Fruit fly (Drosophila melanogaster): ENCODE results near the gene MED30.

MED30 gene

DNA sequence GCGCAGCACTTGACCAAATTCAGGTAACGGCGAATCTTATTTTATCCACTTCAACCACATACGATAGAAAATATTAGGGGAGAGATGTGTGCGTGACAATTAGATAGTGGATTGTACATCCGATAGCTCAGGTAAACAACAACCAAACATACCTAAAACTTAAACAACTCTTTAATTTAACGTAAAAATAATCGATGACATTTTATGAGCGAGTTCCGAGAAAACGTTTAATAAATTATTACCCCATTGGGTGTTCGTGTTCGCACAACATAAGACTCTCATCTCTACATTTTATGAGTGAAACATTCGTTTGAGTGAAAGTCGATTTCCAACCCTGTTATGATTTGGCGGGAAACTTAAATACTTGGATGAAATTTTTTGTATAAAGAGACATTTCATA lies 26.4 kb upstream of the MED30 start, which contains the start of gene CG17129 (continued):
- peak; percentile 57 for TF ChIP-seq CG11723 (GFP tag; optimal IDR thresholded peaks at IDR 0.05)
- peak; percentile 78 for TF ChIP-seq slp2 (GFP tag; optimal IDR thresholded peaks at IDR 0.05)
- no peak for TF ChIP-seq Poxn (GFP tag; IDR thresholded peaks at IDR 0.05)
- peak; percentile 73 for TF ChIP-seq lab (GFP tag; optimal IDR thresholded peaks at IDR 0.05)
- peak in 1 of 3 experiments; percentile 76 for TF ChIP-seq lola (GFP tag; optimal IDR thresholded peaks at IDR 0.05)
- TF ChIP-seq CG3407 (GFP tag; optimal IDR thresholded peaks at IDR 0.05): peak; percentile 37
- TF ChIP-seq CG7987 (GFP tag; optimal IDR thresholded peaks at IDR 0.05): peak; percentile 13
- TF ChIP-seq BEAF-32 (GFP tag; optimal IDR thresholded peaks at IDR 0.05): peak; percentile 91
- TF ChIP-seq CG6765 (GFP tag; optimal IDR thresholded peaks at IDR 0.05): peak; percentile 10
- TF ChIP-seq CG17612 (GFP tag; IDR thresholded peaks at IDR 0.05): peak; percentile 40; the same call in 1 of the 2 replicates
- peak; percentile 86 for TF ChIP-seq Rfx (GFP tag; IDR thresholded peaks at IDR 0.05)
- peak; percentile 76 for TF ChIP-seq pnt (GFP tag; optimal IDR thresholded peaks at IDR 0.05)
- TF ChIP-seq CG8290 (GFP tag; optimal IDR thresholded peaks at IDR 0.05): peak; percentile 51
- no peak for TF ChIP-seq CG8290 (tag; optimal IDR thresholded peaks at IDR 0.05)
- peak; percentile 73 for TF ChIP-seq Ets97D (GFP tag; optimal IDR thresholded peaks at IDR 0.05)
- TF ChIP-seq ro (GFP tag; IDR thresholded peaks at IDR 0.05): no peak
- TF ChIP-seq tin (GFP tag; optimal IDR thresholded peaks at IDR 0.05): peak; percentile 83
- peak; percentile 74 for TF ChIP-seq chm (GFP tag; IDR thresholded peaks at IDR 0.05)
- peak; percentile 55 for TF ChIP-seq Oli (tag; optimal IDR thresholded peaks at IDR 0.05)
- TF ChIP-seq phol (tag; optimal IDR thresholded peaks at IDR 0.05): peak; percentile 83
- TF ChIP-seq gem (tag; optimal IDR thresholded peaks at IDR 0.05): peak; percentile 83
- no peak for TF ChIP-seq MTF-1 (GFP tag; optimal IDR thresholded peaks at IDR 0.05; ENCODE audit: borderline replicate concordance)
- peak; percentile 58; the same call in 1 of the 2 replicates for TF ChIP-seq CG14667 (GFP tag; IDR thresholded peaks at IDR 0.05)
- no peak for TF ChIP-seq sr (GFP tag; IDR thresholded peaks at IDR 0.05)
- peak; percentile 74 for TF ChIP-seq CG32532 (GFP tag; IDR thresholded peaks at IDR 0.05)
- TF ChIP-seq Blimp-1 (GFP tag; optimal IDR thresholded peaks at IDR 0.05): peak; percentile 86
- peak; percentile 63 for TF ChIP-seq NfI (GFP tag; optimal IDR thresholded peaks at IDR 0.05)
- TF ChIP-seq Gug (GFP tag; IDR thresholded peaks at IDR 0.05): peak; percentile 85
- peak; percentile 67 for TF ChIP-seq CG32772 (GFP tag; IDR thresholded peaks at IDR 0.05)
- TF ChIP-seq CG16863 (GFP tag; optimal IDR thresholded peaks at IDR 0.05): peak; percentile 78
- TF ChIP-seq H15 (GFP tag; IDR thresholded peaks at IDR 0.05): peak; percentile 75
- no peak for TF ChIP-seq run (tag; optimal IDR thresholded peaks at IDR 0.05)
- no peak for TF ChIP-seq lov (optimal IDR thresholded peaks at IDR 0.05)
- no peak for TF ChIP-seq lov (GFP tag; IDR thresholded peaks at IDR 0.05)
- TF ChIP-seq NC2α (GFP tag; optimal IDR thresholded peaks at IDR 0.05): peak; percentile 38
- TF ChIP-seq ind (GFP tag; optimal IDR thresholded peaks at IDR 0.05): peak; percentile 82
- peak; percentile 54; the same call in 1 of the 3 replicates for TF ChIP-seq so (GFP tag; IDR thresholded peaks at IDR 0.05)
- peak; percentile 12 for TF ChIP-seq CTCF (GFP tag; optimal IDR thresholded peaks at IDR 0.05)
- TF ChIP-seq bowl (GFP tag; IDR thresholded peaks at IDR 0.05): peak; percentile 28; the same call in 1 of the 2 replicates
- TF ChIP-seq Xrp1 (GFP tag; IDR thresholded peaks at IDR 0.05): peak; percentile 87
- peak; percentile 84 for TF ChIP-seq slbo (GFP tag; IDR thresholded peaks at IDR 0.05)
- TF ChIP-seq HmgZ (tag; optimal IDR thresholded peaks at IDR 0.05): peak; percentile 81
- peak; percentile 93 for TF ChIP-seq HLH4C (GFP tag; IDR thresholded peaks at IDR 0.05; ENCODE audit: partially characterized antibody)
- TF ChIP-seq CG4404 (GFP tag; IDR thresholded peaks at IDR 0.05): peak; percentile 75
- TF ChIP-seq Mes4 (GFP tag; optimal IDR thresholded peaks at IDR 0.05): peak; percentile 72
- TF ChIP-seq Trl (optimal IDR thresholded peaks at IDR 0.05): no peak
- TF ChIP-seq Trl (GFP tag; optimal IDR thresholded peaks at IDR 0.05): peak; percentile 84
- TF ChIP-seq CG30020 (tag; optimal IDR thresholded peaks at IDR 0.05): peak; percentile 52
- TF ChIP-seq esg (GFP tag; conservative IDR thresholded peaks at IDR 0.05): peak; percentile 62
- no peak for TF ChIP-seq fd102C (GFP tag; optimal IDR thresholded peaks at IDR 0.05)
- TF ChIP-seq tx (GFP tag; optimal IDR thresholded peaks at IDR 0.05): peak; percentile 79
- TF ChIP-seq CG32767 (GFP tag; IDR thresholded peaks at IDR 0.05): 0 out of 2 replicates have a peak, but pooled peaks have one; percentile 41
- TF ChIP-seq lilli (GFP tag; optimal IDR thresholded peaks at IDR 0.05): peak; percentile 83

All from whole organism, embryonic.